Fruit fly (Drosophila melanogaster): ENCODE measurements around the gene olf413.

olf413 gene

dm6 chr3L:22287994-22288766 lies 152.3 kb downstream of the olf413 start, which contains the start of the genes Hem and IleRS (continued):
- TF ChIP-seq CG11696 (GFP tag; IDR thresholded peaks at IDR 0.05) (peak; percentile 75), Rfx (GFP tag; IDR thresholded peaks at IDR 0.05) (peak; percentile 92), mld (GFP tag; IDR thresholded peaks at IDR 0.05; ENCODE audit: partially characterized antibody) (peak; percentile 36; the same call in 1 of the 3 replicates), Ets65A (GFP tag) (peak; percentile 97), zfh1 (GFP tag; IDR thresholded peaks at IDR 0.05) (peak; percentile 92), Dp (GFP tag; optimal IDR thresholded peaks at IDR 0.05) (peak; percentile 29), ttk (GFP tag; IDR thresholded peaks at IDR 0.05) (peak; percentile 93), CG6683 (GFP tag; optimal IDR thresholded peaks at IDR 0.05) (peak; percentile 74), caup (GFP tag; optimal IDR thresholded peaks at IDR 0.05; ENCODE audit: severe bottlenecking) (peak; percentile 89), NK7.1 (GFP tag; optimal IDR thresholded peaks at IDR 0.05) (peak; percentile 74), Optix (GFP tag; IDR thresholded peaks at IDR 0.05) (peak; percentile 53), CG3726 (GFP tag; IDR thresholded peaks at IDR 0.05) (peak; percentile 76; the same call in 2 of the 3 replicates), ftz-f1 (GFP tag; optimal IDR thresholded peaks at IDR 0.05) (peak; percentile 89), CG16779 (GFP tag; IDR thresholded peaks at IDR 0.05) (peak; percentile 64), Trl (optimal IDR thresholded peaks at IDR 0.05) (no peak), Trl (GFP tag; optimal IDR thresholded peaks at IDR 0.05) (peak; percentile 81), slbo (GFP tag; IDR thresholded peaks at IDR 0.05) (peak; percentile 95), Nf-YB (GFP tag; optimal IDR thresholded peaks at IDR 0.05) (peak; percentile 82), CG18619 (GFP tag; optimal IDR thresholded peaks at IDR 0.05) (peak; percentile 91), CG7963 (GFP tag; IDR thresholded peaks at IDR 0.05; ENCODE audit: partially characterized antibody) (0 out of 3 replicates have a peak, but pooled peaks have one; percentile 43), CG9932 (GFP tag; IDR thresholded peaks at IDR 0.05) (peak; percentile 92), CG12744 (GFP tag; optimal IDR thresholded peaks at IDR 0.05) (peak; percentile 76), Gug (GFP tag; IDR thresholded peaks at IDR 0.05) (peak; percentile 75), cato (GFP tag; optimal IDR thresholded peaks at IDR 0.05; ENCODE audit: borderline replicate concordance) (peak; percentile 88), Fer1 (GFP tag; optimal IDR thresholded peaks at IDR 0.05) (no peak), pb (GFP tag; optimal IDR thresholded peaks at IDR 0.05) (peak; percentile 62), CG9797 (GFP tag; optimal IDR thresholded peaks at IDR 0.05) (peak; percentile 20)
